Worm (Caenorhabditis elegans) whole organism, early embryonic: ENCODE results near the gene dex-1.

Experiments used
- B0310.2 ChIP-seq: sonication (generic microtip); optimal IDR thresholded peaks from 2 replicates; lab custom pipeline; 2016; ENCODE audit warnings: mild to moderate bottlenecking, missing genetic modification characterization, missing compliant biosample characterization
- F13C5.2 ChIP-seq: sonication (generic microtip); optimal IDR thresholded peaks from 2 replicates; lab custom pipeline; 2017; ENCODE audit warnings: mild to moderate bottlenecking, missing genetic modification characterization, inconsistent platforms, missing compliant biosample characterization
- aly-1 ChIP-seq: sonication (generic microtip); optimal IDR thresholded peaks from 2 replicates; lab custom pipeline; 2016; ENCODE audit warnings: missing genetic modification characterization, missing compliant biosample characterization
- ama-1 ChIP-seq: fragments of 150-350 bp; optimal IDR thresholded peaks from 2 replicates; lab custom pipeline; 2014
- ceh-13 ChIP-seq: fragments of 200-800 bp; sonication (Bioruptor generic); optimal IDR thresholded peaks from 2 replicates; lab custom pipeline; 2018; ENCODE audit warnings: mild to moderate bottlenecking, missing genetic modification characterization, missing compliant biosample characterization
- ceh-36 ChIP-seq: sonication (generic microtip); optimal IDR thresholded peaks from 2 replicates; lab custom pipeline; 2016; ENCODE audit warnings: missing genetic modification characterization, inconsistent platforms, missing compliant biosample characterization
- ets-7 ChIP-seq: sonication (generic microtip); optimal IDR thresholded peaks from 2 replicates; lab custom pipeline; 2016; ENCODE audit warnings: missing genotype, missing genetic modification characterization, missing compliant biosample characterization
- flt-1 ChIP-seq: fragments of 200-800 bp; sonication (Bioruptor generic); IDR thresholded peaks from 2 replicates; pipeline ENCODE4 v1.3.6; 2022; ENCODE audit warnings: missing genetic modification characterization, missing compliant biosample characterization
- hmbx-1 ChIP-seq: sonication (generic microtip); optimal IDR thresholded peaks from 2 replicates; lab custom pipeline; 2016; ENCODE audit warnings: mild to moderate bottlenecking, missing genetic modification characterization, missing compliant biosample characterization
- hmg-4 ChIP-seq: fragments of 200-800 bp; sonication (Bioruptor generic); optimal IDR thresholded peaks from 2 replicates; lab custom pipeline; 2018; ENCODE audit warnings: mild to moderate bottlenecking, missing genetic modification characterization, missing compliant biosample characterization
- hnd-1 ChIP-seq: sonication (generic microtip); optimal IDR thresholded peaks from 2 replicates; lab custom pipeline; 2016; ENCODE audit warnings: missing genetic modification characterization, missing compliant biosample characterization
- pes-1 ChIP-seq: fragments of 200-800 bp; sonication (Bioruptor generic); IDR thresholded peaks from 2 replicates; pipeline ENCODE4 v1.3.6; 2022; ENCODE audit warnings: missing genetic modification reagents, missing genetic modification characterization, missing compliant biosample characterization
- scrt-1 ChIP-seq: fragments of 200-800 bp; sonication (Bioruptor generic); IDR thresholded peaks from 2 replicates; pipeline ENCODE4 v1.3.6; 2022; ENCODE audit warnings: missing genetic modification characterization, missing compliant biosample characterization
- sea-1 ChIP-seq: fragments of 200-800 bp; sonication (Bioruptor generic); conservative IDR thresholded peaks from 2 replicates; pipeline ENCODE4 v1.3.6; 2022; ENCODE audit warnings: missing genetic modification characterization, missing compliant biosample characterization
- tbx-11 ChIP-seq: fragments of 200-800 bp; sonication (Bioruptor generic); IDR thresholded peaks from 2 replicates; pipeline ENCODE4 v1.3.6; 2022; ENCODE audit warnings: missing genetic modification characterization, missing compliant biosample characterization
- tbx-37 ChIP-seq: fragments of 200-800 bp; sonication (Bioruptor generic); conservative IDR thresholded peaks from 2 replicates; pipeline ENCODE4 v1.3.6; 2022; ENCODE audit warnings: missing genetic modification reagents, missing genetic modification characterization, missing compliant biosample characterization
- tra-4 ChIP-seq: sonication (generic microtip); optimal IDR thresholded peaks from 2 replicates; lab custom pipeline; 2017; ENCODE audit warnings: missing genetic modification characterization, missing compliant biosample characterization

dex-1 gene

ce11 chrIII:5554884-5555500 is 29.1 kb downstream of the dex-1 start, which contains the start of the genes nmad-1 and hach-1:
Gene nmad-1 (minus strand): TSS chrIII:5554934.
Gene hach-1 (plus strand): TSS chrIII:5555450.
- TF ChIP-seq scrt-1 (peak; percentile 93), ceh-13 (GFP tag; lab: Kevin White, UChicago) (peak; percentile 91), F13C5.2 (peak; percentile 96), pes-1 (GFP tag; lab: Robert Waterston, UW) (peak; percentile 94), sea-1 (GFP tag; lab: Robert Waterston, UW) (peak; percentile 91), ama-1 (lab: Kevin White, UChicago) (no peak), hnd-1 (tag; lab: Kevin White, UChicago) (peak; percentile 78), aly-1 (tag; lab: Kevin White, UChicago) (peak; percentile 77), tra-4 (tag; lab: Kevin White, UChicago) (peak; percentile 77), flt-1 (GFP tag; lab: Robert Waterston, UW) (peak; percentile 86), hmg-4 (GFP tag; lab: Kevin White, UChicago) (peak; percentile 89), B0310.2 (tag; lab: Kevin White, UChicago) (peak; percentile 84), tbx-11 (GFP tag; lab: Robert Waterston, UW) (peak; percentile 94), hmbx-1 (tag; lab: Kevin White, UChicago) (peak; percentile 60), ceh-36 (tag; lab: Kevin White, UChicago) (peak; percentile 91), tbx-37 (GFP tag; lab: Robert Waterston, UW) (peak; percentile 89), ets-7 (peak; percentile 75)

ce11 chrIII:5557246-5557819 is 31.4 kb downstream of the dex-1 start, which contains the start of gene rpc-2:
Gene rpc-2 (plus strand): TSS chrIII:5557365.
- no peak for TF ChIP-seq tra-4 (tag; lab: Kevin White, UChicago)
- TF ChIP-seq F13C5.2: no peak
- no peak for TF ChIP-seq ets-7
- no peak for TF ChIP-seq sea-1 (GFP tag; lab: Robert Waterston, UW)
- no peak for TF ChIP-seq pes-1 (GFP tag; lab: Robert Waterston, UW)
- TF ChIP-seq hmbx-1 (tag; lab: Kevin White, UChicago): no peak
- no peak for TF ChIP-seq tbx-11 (GFP tag; lab: Robert Waterston, UW)
- no peak for TF ChIP-seq hmg-4 (GFP tag; lab: Kevin White, UChicago)
- TF ChIP-seq ceh-13 (GFP tag; lab: Kevin White, UChicago): no peak
- TF ChIP-seq aly-1 (tag; lab: Kevin White, UChicago): no peak

DNA sequence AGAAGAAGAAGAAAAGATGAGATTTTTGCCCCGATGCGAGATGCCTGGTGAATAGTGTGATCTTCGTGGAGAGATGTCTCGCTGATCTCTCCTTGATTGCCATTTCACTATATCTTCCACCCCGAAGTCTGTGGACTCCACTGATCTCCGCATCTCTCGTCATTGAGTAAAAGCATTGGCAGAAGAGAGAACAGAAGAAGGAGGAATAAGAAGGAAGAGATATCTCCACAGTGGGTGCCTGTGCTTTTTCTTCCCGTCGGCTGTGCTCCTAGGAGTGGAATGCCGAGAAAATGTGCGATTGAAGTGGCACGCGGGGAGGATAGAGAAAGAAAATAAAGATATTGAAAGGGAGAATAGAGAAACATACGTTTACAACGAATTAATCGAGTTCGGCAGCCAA is 37.8 kb downstream of the dex-1 start:
- TF ChIP-seq ama-1 (lab: Kevin White, UChicago) (no peak), sea-1 (GFP tag; lab: Robert Waterston, UW) (no peak), hmg-4 (GFP tag; lab: Kevin White, UChicago) (no peak), hnd-1 (tag; lab: Kevin White, UChicago) (no peak), tbx-11 (GFP tag; lab: Robert Waterston, UW) (no peak), ets-7 (no peak), ceh-13 (GFP tag; lab: Kevin White, UChicago) (no peak), F13C5.2 (no peak), scrt-1 (no peak), tra-4 (tag; lab: Kevin White, UChicago) (no peak), flt-1 (GFP tag; lab: Robert Waterston, UW) (no peak), B0310.2 (tag; lab: Kevin White, UChicago) (no peak), hmbx-1 (tag; lab: Kevin White, UChicago) (no peak), tbx-37 (GFP tag; lab: Robert Waterston, UW) (no peak), ceh-36 (tag; lab: Kevin White, UChicago) (no peak), pes-1 (GFP tag; lab: Robert Waterston, UW) (no peak)

ce11 chrIII:5564325-5564724 is 38.4 kb downstream of the dex-1 start:
- no peak for TF ChIP-seq ets-7
- no peak for TF ChIP-seq ceh-13 (GFP tag; lab: Kevin White, UChicago)
- TF ChIP-seq sea-1 (GFP tag; lab: Robert Waterston, UW): no peak
- no peak for TF ChIP-seq tra-4 (tag; lab: Kevin White, UChicago)
- no peak for TF ChIP-seq tbx-37 (GFP tag; lab: Robert Waterston, UW)
- TF ChIP-seq aly-1 (tag; lab: Kevin White, UChicago): no peak
- TF ChIP-seq B0310.2 (tag; lab: Kevin White, UChicago): no peak
- no peak for TF ChIP-seq flt-1 (GFP tag; lab: Robert Waterston, UW)
- TF ChIP-seq hmbx-1 (tag; lab: Kevin White, UChicago): no peak
- TF ChIP-seq hnd-1 (tag; lab: Kevin White, UChicago): no peak
- TF ChIP-seq pes-1 (GFP tag; lab: Robert Waterston, UW): no peak
- no peak for TF ChIP-seq scrt-1
- TF ChIP-seq ceh-36 (tag; lab: Kevin White, UChicago): no peak
- TF ChIP-seq F13C5.2: no peak
- TF ChIP-seq ama-1 (lab: Kevin White, UChicago): no peak
- no peak for TF ChIP-seq hmg-4 (GFP tag; lab: Kevin White, UChicago)
- no peak for TF ChIP-seq tbx-11 (GFP tag; lab: Robert Waterston, UW)

DNA sequence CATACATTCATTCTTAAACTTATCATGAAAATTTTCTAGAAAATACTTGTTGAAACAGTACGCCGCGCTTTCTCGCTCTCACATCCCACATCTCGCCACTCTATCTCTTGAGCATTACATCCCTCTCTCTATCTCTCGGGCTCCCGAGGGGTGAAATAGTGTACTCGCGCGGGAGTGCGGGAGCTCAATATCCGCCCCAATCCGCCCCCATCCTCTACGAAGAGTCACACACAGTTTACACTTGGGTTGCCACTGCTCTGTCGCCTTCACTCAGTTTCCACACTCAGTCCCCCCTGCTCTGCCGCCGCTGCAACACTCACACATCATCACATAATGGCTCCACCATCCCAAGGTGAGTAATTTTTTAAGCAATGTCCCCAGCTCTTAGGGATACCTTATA is 38.9 kb downstream of the dex-1 start, which contains the start of gene mlc-3:
Gene mlc-3 (plus strand): TSS at position 227 of the 400 bp plus-strand sequence.
- TF ChIP-seq pes-1 (GFP tag; lab: Robert Waterston, UW) (no peak), hmg-4 (GFP tag; lab: Kevin White, UChicago) (peak; percentile 12), B0310.2 (tag; lab: Kevin White, UChicago) (no peak), F13C5.2 (no peak), ets-7 (no peak), tbx-37 (GFP tag; lab: Robert Waterston, UW) (0 out of 2 replicates have a peak, but pooled peaks have one; percentile 2), flt-1 (GFP tag; lab: Robert Waterston, UW) (no peak), tbx-11 (GFP tag; lab: Robert Waterston, UW) (no peak), hnd-1 (tag; lab: Kevin White, UChicago) (no peak)

ce11 chrIII:5565699-5566098 is 39.8 kb downstream of the dex-1 start:
- TF ChIP-seq tra-4 (tag; lab: Kevin White, UChicago): no peak
- no peak for TF ChIP-seq tbx-37 (GFP tag; lab: Robert Waterston, UW)
- TF ChIP-seq sea-1 (GFP tag; lab: Robert Waterston, UW): no peak
- no peak for TF ChIP-seq scrt-1
- TF ChIP-seq ceh-13 (GFP tag; lab: Kevin White, UChicago): no peak
- TF ChIP-seq tbx-11 (GFP tag; lab: Robert Waterston, UW): no peak
- no peak for TF ChIP-seq hnd-1 (tag; lab: Kevin White, UChicago)
- TF ChIP-seq hmbx-1 (tag; lab: Kevin White, UChicago): no peak
- no peak for TF ChIP-seq pes-1 (GFP tag; lab: Robert Waterston, UW)
- no peak for TF ChIP-seq flt-1 (GFP tag; lab: Robert Waterston, UW)
- TF ChIP-seq aly-1 (tag; lab: Kevin White, UChicago): no peak
- TF ChIP-seq F13C5.2: no peak
- no peak for TF ChIP-seq hmg-4 (GFP tag; lab: Kevin White, UChicago)
- TF ChIP-seq ama-1 (lab: Kevin White, UChicago): no peak
- no peak for TF ChIP-seq ets-7
- no peak for TF ChIP-seq B0310.2 (tag; lab: Kevin White, UChicago)
- no peak for TF ChIP-seq ceh-36 (tag; lab: Kevin White, UChicago)
